Worm (Caenorhabditis elegans) whole organism, late embryonic: ENCODE measurements around the gene T05B11.4.

Source experiments
- C08G9.2 ChIP-seq: sonication (generic microtip); optimal IDR thresholded peaks from 2 replicates; lab custom pipeline; 2016; ENCODE audit warnings: mild to moderate bottlenecking, missing genetic modification characterization, moderate library complexity, missing compliant biosample characterization
- F13H6.1 ChIP-seq: sonication (generic microtip); optimal IDR thresholded peaks from 2 replicates; lab custom pipeline; 2016; ENCODE audit warnings: missing genetic modification characterization, missing compliant biosample characterization
- K02D7.2 ChIP-seq: sonication (generic microtip); optimal IDR thresholded peaks from 2 replicates; lab custom pipeline; 2017; ENCODE audit warnings: mild to moderate bottlenecking, missing genetic modification characterization, missing compliant biosample characterization
- K09A11.1 ChIP-seq: sonication (generic microtip); optimal IDR thresholded peaks from 2 replicates; lab custom pipeline; 2017; ENCODE audit warnings: antibody characterized with exemption, mild to moderate bottlenecking, missing genetic modification characterization, missing compliant biosample characterization; ENCODE audit not compliant: insufficient read depth
- Y22D7AL.16 ChIP-seq: sonication (generic microtip); optimal IDR thresholded peaks from 2 replicates; lab custom pipeline; 2016; ENCODE audit warnings: missing genetic modification characterization, missing compliant biosample characterization
- ahr-1 ChIP-seq: sonication (generic microtip); optimal IDR thresholded peaks from 2 replicates; lab custom pipeline; 2016; ENCODE audit warnings: missing genetic modification characterization, missing compliant biosample characterization
- ama-1 ChIP-seq: fragments of 150-350 bp; optimal IDR thresholded peaks from 2 replicates; lab custom pipeline; 2014
- ceh-18 ChIP-seq: sonication (generic microtip); optimal IDR thresholded peaks from 2 replicates; lab custom pipeline; 2016; ENCODE audit warnings: missing genetic modification characterization, missing compliant biosample characterization
- ceh-19 ChIP-seq: fragments of 200-800 bp; sonication (Bioruptor generic); optimal IDR thresholded peaks from 2 replicates; lab custom pipeline; 2018; ENCODE audit warnings: mild to moderate bottlenecking, missing genetic modification characterization, missing compliant biosample characterization
- ceh-2 ChIP-seq: sonication (generic microtip); optimal IDR thresholded peaks from 2 replicates; lab custom pipeline; 2016; ENCODE audit warnings: missing genotype, missing genetic modification characterization, missing compliant biosample characterization
- ceh-22 ChIP-seq: sonication (generic microtip); optimal IDR thresholded peaks from 2 replicates; lab custom pipeline; 2017; ENCODE audit warnings: missing biosample characterization, missing genetic modification characterization
- ceh-24 ChIP-seq: sonication (generic microtip); optimal IDR thresholded peaks from 2 replicates; lab custom pipeline; 2016; ENCODE audit warnings: mild to moderate bottlenecking, missing genetic modification characterization, missing compliant biosample characterization
- ceh-30 ChIP-seq: fragments of 150-350 bp; optimal IDR thresholded peaks from 2 replicates; lab custom pipeline; 2014; ENCODE audit warnings: missing biosample characterization, missing genetic modification characterization
- ceh-31 ChIP-seq: sonication (generic microtip); optimal IDR thresholded peaks from 2 replicates; lab custom pipeline; 2016; ENCODE audit warnings: missing genetic modification characterization, missing compliant biosample characterization
- ceh-9 ChIP-seq: sonication (generic microtip); optimal IDR thresholded peaks from 2 replicates; lab custom pipeline; 2016; ENCODE audit warnings: mild to moderate bottlenecking, missing genetic modification characterization, inconsistent platforms, missing compliant biosample characterization
- che-1 ChIP-seq: sonication (generic microtip); optimal IDR thresholded peaks from 2 replicates; lab custom pipeline; 2016; ENCODE audit warnings: mild to moderate bottlenecking, missing genetic modification characterization, missing compliant biosample characterization
- ets-4 ChIP-seq: sonication (generic microtip); optimal IDR thresholded peaks from 2 replicates; lab custom pipeline; 2016; ENCODE audit warnings: missing genetic modification characterization, missing compliant biosample characterization
- fax-1 ChIP-seq: sonication (generic microtip); optimal IDR thresholded peaks from 2 replicates; lab custom pipeline; 2016; ENCODE audit warnings: missing genotype, missing genetic modification characterization, missing compliant biosample characterization
- fkh-6 ChIP-seq: sonication (generic microtip); optimal IDR thresholded peaks from 2 replicates; lab custom pipeline; 2016; ENCODE audit warnings: missing genetic modification characterization, missing compliant biosample characterization
- hlh-13 ChIP-seq: fragments of 200-800 bp; sonication (Bioruptor generic); optimal IDR thresholded peaks from 2 replicates; lab custom pipeline; 2018; ENCODE audit warnings: mild to moderate bottlenecking, missing genetic modification characterization, missing compliant biosample characterization
- hlh-30 ChIP-seq: sonication (generic microtip); optimal IDR thresholded peaks from 2 replicates; lab custom pipeline; 2017; ENCODE audit warnings: antibody characterized with exemption, missing genetic modification characterization, missing compliant biosample characterization; ENCODE audit not compliant: insufficient read depth
- nfya-1 ChIP-seq: sonication (generic microtip); optimal IDR thresholded peaks from 2 replicates; lab custom pipeline; 2017; ENCODE audit warnings: missing genetic modification characterization, mild to moderate bottlenecking, missing compliant biosample characterization, antibody characterized with exemption, moderate library complexity
- nhr-11 ChIP-seq: fragments of 150-350 bp; optimal IDR thresholded peaks from 2 replicates; lab custom pipeline; 2014; ENCODE audit warnings: missing biosample characterization, missing genetic modification characterization
- npax-4 ChIP-seq: sonication (generic microtip); optimal IDR thresholded peaks from 2 replicates; lab custom pipeline; 2016; ENCODE audit warnings: missing genetic modification characterization, missing compliant biosample characterization
- odd-2 ChIP-seq: sonication (generic microtip); optimal IDR thresholded peaks from 2 replicates; lab custom pipeline; 2017; ENCODE audit warnings: antibody characterized with exemption, mild to moderate bottlenecking, missing genetic modification characterization, missing compliant biosample characterization
- pat-9 ChIP-seq: fragments of 200-800 bp; sonication (Bioruptor generic); optimal IDR thresholded peaks from 2 replicates; lab custom pipeline; 2018; ENCODE audit warnings: mild to moderate bottlenecking, missing genetic modification characterization, moderate library complexity, missing compliant biosample characterization
- pha-2 ChIP-seq: sonication (generic microtip); optimal IDR thresholded peaks from 2 replicates; lab custom pipeline; 2017; ENCODE audit warnings: mild to moderate bottlenecking, missing genetic modification characterization, missing compliant biosample characterization
- pha-4 ChIP-seq: fragments of 150-350 bp; optimal IDR thresholded peaks from 2 replicates; lab custom pipeline; 2018; ENCODE audit warnings: missing biosample characterization, missing genetic modification reagents, missing genetic modification characterization
- pqm-1 ChIP-seq: sonication (generic microtip); optimal IDR thresholded peaks from 2 replicates; lab custom pipeline; 2016; ENCODE audit warnings: missing genetic modification characterization, missing compliant biosample characterization
- pros-1 ChIP-seq: fragments of 150-350 bp; optimal IDR thresholded peaks from 2 replicates; lab custom pipeline; 2014; ENCODE audit warnings: missing biosample characterization, missing genetic modification reagents, missing genetic modification characterization
- sdc-2 ChIP-seq: sonication (generic microtip); optimal IDR thresholded peaks from 2 replicates; lab custom pipeline; 2016; ENCODE audit warnings: missing genotype, missing genetic modification characterization, missing compliant biosample characterization
- ttx-3 ChIP-seq: sonication (generic microtip); optimal IDR thresholded peaks from 2 replicates; lab custom pipeline; 2016; ENCODE audit warnings: missing genetic modification reagents, missing genetic modification characterization, missing compliant biosample characterization
- unc-3 ChIP-seq, 2 experiments: fragments of 200-800 bp in 1 of 2; sonication (Bioruptor generic) in 1 of 2; sonication (generic microtip) in 1 of 2; conservative IDR thresholded peaks in 1 of 2; optimal IDR thresholded peaks in 1 of 2; 2 replicates each; pipeline versions ENCODE4 v1.3.6 to Lab custom; 2016 to 2022; ENCODE audit warnings: missing compliant biosample characterization in 2 of 2, missing genetic modification characterization in 2 of 2, missing genetic modification reagents in 1 of 2
- unc-42 ChIP-seq: sonication (generic microtip); optimal IDR thresholded peaks from 2 replicates; lab custom pipeline; 2016; ENCODE audit warnings: missing genotype, missing genetic modification characterization, missing compliant biosample characterization
- unc-86 ChIP-seq: sonication (generic microtip); optimal IDR thresholded peaks from 2 replicates; lab custom pipeline; 2016; ENCODE audit warnings: missing genetic modification characterization, missing compliant biosample characterization

Gene T05B11.4

ce11 chrV:7785117-7785516 is 30.7 kb upstream of the T05B11.4 start, which contains the start of gene C26F1.1:
C26F1.1 (plus strand) TSS chrV:7785417.
- no peak for TF ChIP-seq che-1 (tag; lab: Kevin White, UChicago)
- TF ChIP-seq pros-1 (tag; lab: Kevin White, UChicago), result no peak
- no peak for TF ChIP-seq F13H6.1 (tag; lab: Kevin White, UChicago)
- no peak for TF ChIP-seq pha-4 (tag; lab: Kevin White, UChicago)
- no peak for TF ChIP-seq C08G9.2 (tag; lab: Kevin White, UChicago)
- no peak for TF ChIP-seq ceh-19
- no peak for TF ChIP-seq ceh-24

- TF ChIP-seq ceh-30 (tag; lab: Kevin White, UChicago), result no peak
- TF ChIP-seq unc-86, result no peak
- TF ChIP-seq K09A11.1, result no peak
- TF ChIP-seq nhr-11, result no peak
- TF ChIP-seq hlh-30 (tag; lab: Kevin White, UChicago), result no peak
- no peak for TF ChIP-seq ets-4 (tag; lab: Kevin White, UChicago)
- TF ChIP-seq pqm-1 (tag; lab: Kevin White, UChicago), result no peak
- no peak for TF ChIP-seq ceh-22 (tag; lab: Kevin White, UChicago)
- no peak for TF ChIP-seq hlh-13 (GFP tag; lab: Kevin White, UChicago)
- TF ChIP-seq npax-4 (tag; lab: Kevin White, UChicago), result no peak
- no peak for TF ChIP-seq fax-1 (tag; lab: Kevin White, UChicago)
- TF ChIP-seq ttx-3 (tag; lab: Kevin White, UChicago), result no peak
- TF ChIP-seq unc-42 (tag; lab: Kevin White, UChicago), result no peak
- no peak for TF ChIP-seq fkh-6 (tag; lab: Kevin White, UChicago)
- no peak for TF ChIP-seq K02D7.2 (tag; lab: Kevin White, UChicago)
- TF ChIP-seq pha-2 (tag; lab: Kevin White, UChicago), result no peak
- no peak for TF ChIP-seq Y22D7AL.16 (tag; lab: Kevin White, UChicago)
- TF ChIP-seq nfya-1 (tag; lab: Kevin White, UChicago), result no peak
Observed at ce11 chrV:7781511-7781910, 27.1 kb upstream of the T05B11.4 start, which contains the start of gene cyp-32A1. cyp-32A1 (plus strand) TSS chrV:7781811.

- TF ChIP-seq F13H6.1 (tag; lab: Kevin White, UChicago) (no peak), unc-86 (no peak), hlh-13 (GFP tag; lab: Kevin White, UChicago) (no peak), sdc-2 (tag; lab: Kevin White, UChicago) (no peak), pros-1 (tag; lab: Kevin White, UChicago) (no peak), ceh-9 (tag; lab: Kevin White, UChicago) (no peak), unc-3 (GFP tag; conservative IDR thresholded peaks at IDR 0.05; lab: Robert Waterston, UW) (no peak), unc-3 (tag; optimal IDR thresholded peaks at IDR 0.05; lab: Kevin White, UChicago) (no peak), ahr-1 (tag; lab: Kevin White, UChicago) (no peak), ceh-22 (tag; lab: Kevin White, UChicago) (no peak), pat-9 (no peak), ceh-31 (no peak), ceh-2 (tag; lab: Kevin White, UChicago) (no peak)
Observed at ce11 chrV:7778999-7779398, 24.5 kb upstream of the T05B11.4 start.

ce11 chrV:7777098-7777497 is 22.6 kb upstream of the T05B11.4 start, which contains the start of gene C26F1.3:
C26F1.3 (plus strand) TSS chrV:7777300.
- TF ChIP-seq ama-1, result no peak
- no peak for TF ChIP-seq hlh-13 (GFP tag; lab: Kevin White, UChicago)
- no peak for TF ChIP-seq ceh-19
- TF ChIP-seq pha-2 (tag; lab: Kevin White, UChicago), result no peak
- TF ChIP-seq ceh-18 (tag; lab: Kevin White, UChicago), result no peak
- TF ChIP-seq odd-2 (tag; lab: Kevin White, UChicago), result no peak
